Fruit fly (Drosophila melanogaster) whole organism, embryonic: Measurements from ENCODE around the gene CG32344.

ENCODE experiments used
- BEAF-32 ChIP-seq: fragments of 200-800 bp; sonication (Bioruptor generic); optimal IDR thresholded peaks from 3 replicates; lab custom pipeline; 2017; ENCODE audit warnings: missing biosample characterization, missing genetic modification characterization, mild to moderate bottlenecking, moderate library complexity, missing genetic modification reagents
- CG10431 ChIP-seq: fragments of 200-800 bp; sonication (Bioruptor generic); optimal IDR thresholded peaks from 3 replicates; lab custom pipeline; 2018; ENCODE audit warnings: missing biosample characterization, mild to moderate bottlenecking, missing genetic modification characterization
- CG11723 ChIP-seq: fragments of 200-800 bp; sonication (Bioruptor generic); optimal IDR thresholded peaks from 2 replicates; lab custom pipeline; 2017; ENCODE audit warnings: missing biosample characterization, mild to moderate bottlenecking, missing genetic modification characterization
- CG12071 ChIP-seq: fragments of 200-800 bp; sonication (Bioruptor generic); optimal IDR thresholded peaks from 3 replicates; lab custom pipeline; 2018; ENCODE audit warnings: missing biosample characterization, mild to moderate bottlenecking, missing genetic modification characterization
- CG12744 ChIP-seq: fragments of 200-800 bp; sonication (Bioruptor generic); optimal IDR thresholded peaks from 2 replicates; lab custom pipeline; 2016; ENCODE audit warnings: missing biosample characterization, missing genetic modification characterization
- CG12769 ChIP-seq: fragments of 200-800 bp; sonication (Bioruptor generic); optimal IDR thresholded peaks from 2 replicates; lab custom pipeline; 2019; ENCODE audit warnings: missing biosample characterization, mild to moderate bottlenecking, missing genetic modification characterization, moderate library complexity
- CG14050 ChIP-seq: fragments of 200-800 bp; sonication (Bioruptor generic); IDR thresholded peaks from 3 replicates; pipeline ENCODE4 v1.3.6; 2022; ENCODE audit warnings: missing biosample characterization, missing genetic modification characterization
- CG2120 ChIP-seq: fragments of 200-800 bp; sonication (Bioruptor generic); optimal IDR thresholded peaks from 3 replicates; lab custom pipeline; 2016; ENCODE audit warnings: missing biosample characterization, missing genetic modification characterization
- CG30020 ChIP-seq: fragments of 200-800 bp; optimal IDR thresholded peaks from 2 replicates; lab custom pipeline; 2019; ENCODE audit warnings: missing biosample characterization, mild to moderate bottlenecking, missing genetic modification characterization, moderate library complexity
- CG30431 ChIP-seq: fragments of 200-800 bp; sonication (Bioruptor generic); optimal IDR thresholded peaks from 2 replicates; lab custom pipeline; 2017; ENCODE audit warnings: missing biosample characterization, missing genetic modification characterization
- CG32772 ChIP-seq: fragments of 200-800 bp; sonication (Bioruptor generic); IDR thresholded peaks from 2 replicates; pipeline ENCODE4 v1.3.6; 2022; ENCODE audit warnings: missing biosample characterization, missing genetic modification characterization
- CG33213 ChIP-seq: fragments of 200-800 bp; sonication (Bioruptor generic); optimal IDR thresholded peaks from 3 replicates; lab custom pipeline; 2016; ENCODE audit warnings: missing biosample characterization, missing genetic modification characterization
- CG3726 ChIP-seq: fragments of 200-800 bp; sonication (Bioruptor generic); IDR thresholded peaks from 3 replicates; pipeline ENCODE4, ENCODE4 v1.3.6; 2022; ENCODE audit warnings: missing biosample characterization, missing genetic modification characterization
- CG43689 ChIP-seq: fragments of 200-800 bp; sonication (Bioruptor generic); IDR thresholded peaks from 2 replicates; pipeline ENCODE4 v1.3.6; 2022; ENCODE audit warnings: missing biosample characterization, missing genetic modification characterization
- CG6272 ChIP-seq: fragments of 200-800 bp; sonication (Bioruptor generic); IDR thresholded peaks from 2 replicates; pipeline ENCODE4 v1.3.6; 2022; ENCODE audit warnings: missing biosample characterization, missing genetic modification characterization
- CG8281 ChIP-seq: fragments of 200-800 bp; sonication (Bioruptor generic); optimal IDR thresholded peaks from 2 replicates; lab custom pipeline; 2018; ENCODE audit warnings: missing biosample characterization, mild to moderate bottlenecking, missing genetic modification characterization, moderate library complexity
- CG9727 ChIP-seq: fragments of 200-800 bp; sonication (Bioruptor generic); optimal IDR thresholded peaks from 3 replicates; lab custom pipeline; 2017; ENCODE audit warnings: missing biosample characterization, mild to moderate bottlenecking, missing genetic modification characterization
- CkIIα-i1 ChIP-seq: fragments of 200-800 bp; sonication (Bioruptor generic); IDR thresholded peaks from 2 replicates; pipeline ENCODE4 v1.3.6; 2022; ENCODE audit warnings: missing biosample characterization, missing genetic modification characterization
- CoRest ChIP-seq: fragments of 200-800 bp; sonication (Bioruptor generic); optimal IDR thresholded peaks from 3 replicates; lab custom pipeline; 2018; ENCODE audit warnings: missing biosample characterization, mild to moderate bottlenecking, missing genetic modification characterization, moderate library complexity
- Doc3 ChIP-seq: fragments of 200-800 bp; sonication (Bioruptor generic); IDR thresholded peaks from 3 replicates; pipeline ENCODE4 v1.3.6; 2022; ENCODE audit warnings: missing biosample characterization, missing genetic modification characterization; ENCODE audit not compliant: partially characterized antibody
- Dref ChIP-seq: fragments of 200-800 bp; sonication (Bioruptor generic); IDR thresholded peaks from 2 replicates; pipeline ENCODE4 v1.3.6; 2022; ENCODE audit warnings: missing biosample characterization, missing genetic modification characterization
- GATAe ChIP-seq: fragments of 200-800 bp; sonication (Bioruptor generic); conservative IDR thresholded peaks from 2 replicates; pipeline ENCODE4 v1.3.6; 2022; ENCODE audit warnings: missing biosample characterization, missing genetic modification characterization
- Hr51 ChIP-seq, 2 experiments: fragments of 200-800 bp; sonication (Bioruptor generic); optimal IDR thresholded peaks; 2 replicates in 1 of 2; 3 replicates in 1 of 2; lab custom pipeline; 2016 to 2018; ENCODE audit warnings: missing biosample characterization in 2 of 2, missing genetic modification characterization in 2 of 2, mild to moderate bottlenecking in 1 of 2, moderate library complexity in 1 of 2
- Hsf ChIP-seq: fragments of 200-800 bp; sonication (Bioruptor generic); optimal IDR thresholded peaks from 3 replicates; lab custom pipeline; 2016; ENCODE audit warnings: missing biosample characterization, missing genetic modification characterization
- NC2α ChIP-seq: fragments of 200-800 bp; sonication (Bioruptor generic); optimal IDR thresholded peaks from 2 replicates; lab custom pipeline; 2016; ENCODE audit warnings: missing biosample characterization, missing genetic modification characterization
- NFAT ChIP-seq: fragments of 200-800 bp; sonication (Bioruptor generic); IDR thresholded peaks from 2 replicates; pipeline ENCODE4 v1.3.6; 2022; ENCODE audit warnings: missing biosample characterization, missing genetic modification characterization
- Nf-YB ChIP-seq: fragments of 200-800 bp; sonication (Bioruptor generic); optimal IDR thresholded peaks from 3 replicates; lab custom pipeline; 2019; ENCODE audit warnings: missing biosample characterization, mild to moderate bottlenecking, missing genetic modification characterization, moderate library complexity
- Ptx1 ChIP-seq: fragments of 200-800 bp; sonication (Bioruptor generic); IDR thresholded peaks from 2 replicates; pipeline ENCODE4 v1.3.6; 2022; ENCODE audit warnings: missing biosample characterization, missing genetic modification characterization
- Xbp1 ChIP-seq: fragments of 200-800 bp; sonication (Bioruptor generic); optimal IDR thresholded peaks from 3 replicates; lab custom pipeline; 2016; ENCODE audit warnings: missing biosample characterization, mild to moderate bottlenecking, missing genetic modification characterization
- Xrp1 ChIP-seq: fragments of 200-800 bp; sonication (Bioruptor generic); IDR thresholded peaks from 2 replicates; pipeline ENCODE4 v1.3.6; 2022; ENCODE audit warnings: missing biosample characterization, missing genetic modification characterization
- aop ChIP-seq: fragments of 200-800 bp; sonication (Bioruptor generic); IDR thresholded peaks from 2 replicates; pipeline ENCODE4 v1.3.6; 2022; ENCODE audit warnings: missing biosample characterization, missing genetic modification characterization
- chif ChIP-seq, 2 experiments: fragments of 200-800 bp; sonication (Bioruptor generic); optimal IDR thresholded peaks; 3 replicates each; lab custom pipeline; 2016; ENCODE audit warnings: missing biosample characterization in 2 of 2, missing genetic modification characterization in 2 of 2
- crp ChIP-seq, 2 experiments: fragments of 200-800 bp; sonication (Bioruptor generic); optimal IDR thresholded peaks; 2 replicates in 1 of 2; 3 replicates in 1 of 2; lab custom pipeline; 2017; ENCODE audit warnings: missing biosample characterization in 2 of 2, missing genetic modification characterization in 2 of 2, mild to moderate bottlenecking in 1 of 2, moderate library complexity in 1 of 2
- eyg ChIP-seq: fragments of 200-800 bp; sonication (Bioruptor generic); optimal IDR thresholded peaks from 3 replicates; lab custom pipeline; 2016; ENCODE audit warnings: missing biosample characterization, missing genetic modification characterization
- ham ChIP-seq: fragments of 200-800 bp; sonication (Bioruptor generic); IDR thresholded peaks from 2 replicates; pipeline ENCODE4 v1.3.6; 2022; ENCODE audit warnings: missing biosample characterization, missing genetic modification characterization
- hb ChIP-seq: fragments of 200-800 bp; sonication (Bioruptor generic); IDR thresholded peaks from 3 replicates; pipeline ENCODE4 v1.3.6; 2022; ENCODE audit warnings: missing biosample characterization, missing genetic modification characterization; ENCODE audit not compliant: partially characterized antibody
- phol ChIP-seq: fragments of 200-800 bp; sonication (Bioruptor generic); optimal IDR thresholded peaks from 3 replicates; lab custom pipeline; 2018; ENCODE audit warnings: missing biosample characterization, mild to moderate bottlenecking, missing genetic modification characterization, moderate library complexity
- row ChIP-seq: fragments of 200-800 bp; sonication (Bioruptor generic); IDR thresholded peaks from 3 replicates; pipeline ENCODE4 v1.3.6; 2022; ENCODE audit warnings: missing biosample characterization, missing genetic modification characterization
- sens ChIP-seq: fragments of 200-800 bp; sonication (Bioruptor generic); peaks from one replicate; lab custom pipeline; 2016; ENCODE audit warnings: missing biosample characterization, missing genetic modification characterization
- shn ChIP-seq: fragments of 200-800 bp; sonication (Bioruptor generic); optimal IDR thresholded peaks from 3 replicates; lab custom pipeline; 2016; ENCODE audit warnings: missing biosample characterization, missing genetic modification characterization
- slou ChIP-seq: fragments of 200-800 bp; sonication (Bioruptor generic); optimal IDR thresholded peaks from 3 replicates; lab custom pipeline; 2016; ENCODE audit warnings: missing biosample characterization, missing genetic modification characterization
- sug ChIP-seq: fragments of 200-800 bp; optimal IDR thresholded peaks from 2 replicates; lab custom pipeline; 2019; ENCODE audit warnings: missing biosample characterization, mild to moderate bottlenecking, missing genetic modification characterization, moderate library complexity
- tgo ChIP-seq: fragments of 200-800 bp; sonication (Bioruptor generic); IDR thresholded peaks from 3 replicates; pipeline ENCODE4 v1.3.6; 2022; ENCODE audit warnings: missing biosample characterization, missing genetic modification characterization
- tin ChIP-seq: fragments of 200-800 bp; sonication (Bioruptor generic); optimal IDR thresholded peaks from 3 replicates; lab custom pipeline; 2016; ENCODE audit warnings: missing biosample characterization, missing genetic modification characterization
- toy ChIP-seq: fragments of 200-800 bp; sonication (Bioruptor generic); IDR thresholded peaks from 2 replicates; pipeline ENCODE4 v1.3.6; 2022; ENCODE audit warnings: missing biosample characterization, missing genetic modification characterization
- vnd ChIP-seq: fragments of 200-800 bp; sonication (Bioruptor generic); IDR thresholded peaks from 3 replicates; pipeline ENCODE4 v1.3.6; 2022; ENCODE audit warnings: missing biosample characterization, missing genetic modification characterization; ENCODE audit not compliant: partially characterized antibody

The CG32344 gene

DNA sequence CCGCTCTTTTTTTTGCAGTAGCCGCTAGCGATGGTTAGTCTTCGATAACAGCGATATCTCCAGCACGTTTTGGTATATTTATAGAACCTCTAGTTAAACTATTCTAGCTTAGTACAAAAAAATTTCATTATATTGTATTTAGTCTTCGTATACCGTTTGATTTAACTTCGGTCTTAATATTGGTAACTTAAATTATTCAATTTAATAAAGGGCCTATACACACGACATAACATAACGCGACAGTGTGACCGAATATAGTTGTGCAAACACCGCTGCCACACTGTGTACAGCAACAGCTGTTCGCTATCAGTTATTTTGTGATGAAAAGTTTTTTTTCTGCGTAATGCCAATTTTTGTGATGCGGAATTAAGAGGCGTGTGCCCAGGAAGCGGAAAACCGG is 36.7 kb upstream of the CG32344 start, which contains the start of the genes Cdc5 and CG1233 (continued):
- TF ChIP-seq crp (GFP tag; optimal IDR thresholded peaks at IDR 0.05; lab: Kevin White, UChicago) (peak; percentile 92 to 98), CG33213 (peak; percentile 27), CG12071 (GFP tag; lab: Kevin White, UChicago) (no peak), tgo (peak; percentile 47), CG32772 (peak; percentile 63; the same call in 1 of the 2 replicates), CG43689 (GFP tag; lab: Robert Waterston, UW) (no peak), CG2120 (GFP tag; lab: Kevin White, UChicago) (peak; percentile 77), BEAF-32 (GFP tag; lab: Kevin White, UChicago) (peak; percentile 59), CG12744 (GFP tag; lab: Kevin White, UChicago) (peak; percentile 34), slou (GFP tag; lab: Kevin White, UChicago) (no peak), CkIIα-i1 (no peak), vnd (GFP tag; lab: Robert Waterston, UW) (peak; percentile 49; the same call in 2 of the 3 replicates), Xrp1 (GFP tag; lab: Robert Waterston, UW) (peak; percentile 59; the same call in 1 of the 2 replicates), Ptx1 (GFP tag; lab: Robert Waterston, UW) (0 out of 2 replicates have a peak, but pooled peaks have one; percentile 34), GATAe (GFP tag; lab: Robert Waterston, UW) (peak; percentile 37; the same call in 1 of the 2 replicates), shn (peak; percentile 34), NC2α (GFP tag; lab: Kevin White, UChicago) (no peak), chif (GFP tag; optimal IDR thresholded peaks at IDR 0.05; lab: Kevin White, UChicago) (no peak), CG9727 (peak; percentile 55), CG3726 (no peak), eyg (no peak), CoRest (tag; lab: Kevin White, UChicago) (peak; percentile 30), ham (GFP tag; lab: Robert Waterston, UW) (no peak), Hr51 (GFP tag; optimal IDR thresholded peaks at IDR 0.05; lab: Kevin White, UChicago) (peak in 1 of 2 experiments; percentile 6), CG10431 (GFP tag; lab: Kevin White, UChicago) (peak; percentile 26), CG11723 (GFP tag; lab: Kevin White, UChicago) (no peak), sens (peak; percentile 87), NFAT (0 out of 2 replicates have a peak, but pooled peaks have one; percentile 26), row (GFP tag; lab: Robert Waterston, UW) (peak; percentile 68), phol (peak; percentile 80), CG8281 (tag; lab: Kevin White, UChicago) (no peak), Dref (GFP tag; lab: Robert Waterston, UW) (peak; percentile 58), Nf-YB (GFP tag; lab: Kevin White, UChicago) (peak; percentile 24), toy (no peak), tin (GFP tag; lab: Kevin White, UChicago) (peak; percentile 19)

DNA sequence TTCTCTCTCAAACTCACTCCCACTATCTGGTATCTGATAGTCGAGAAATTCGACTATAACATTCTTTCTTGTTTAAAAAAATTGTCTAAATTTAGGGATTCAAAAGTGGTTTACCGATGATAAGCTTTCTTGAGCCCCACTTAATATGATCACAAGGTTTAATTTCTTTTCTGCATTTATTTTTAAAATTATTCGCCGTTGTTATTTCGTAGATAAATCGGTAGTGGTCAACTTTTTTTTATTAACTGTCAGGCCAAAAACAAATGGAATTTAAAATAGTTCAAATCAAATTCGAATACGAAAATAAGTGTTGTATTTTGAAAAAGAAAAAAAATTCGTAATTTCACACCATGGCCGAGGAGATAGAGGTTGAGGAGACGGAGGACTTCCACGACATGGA is 33.2 kb upstream of the CG32344 start, which contains the start of gene Roc1b:
Roc1b (plus strand) TSS at position 301 of the 400 bp plus-strand sequence.
- TF ChIP-seq hb (GFP tag; lab: Robert Waterston, UW) (no peak), Doc3 (GFP tag; lab: Robert Waterston, UW) (no peak), CG6272 (GFP tag; lab: Robert Waterston, UW) (no peak), CG12769 (tag; lab: Kevin White, UChicago) (no peak), CG30431 (GFP tag; lab: Kevin White, UChicago) (no peak), CG30020 (tag; lab: Kevin White, UChicago) (no peak), CG14050 (GFP tag; lab: Robert Waterston, UW) (no peak), sug (tag; lab: Kevin White, UChicago) (no peak), Xbp1 (GFP tag; lab: Kevin White, UChicago) (no peak), Hsf (GFP tag; lab: Kevin White, UChicago) (no peak), aop (GFP tag; lab: Robert Waterston, UW) (no peak)
- TF ChIP-seq, all 482 proteins: peak for 0
